Worm (Caenorhabditis elegans) whole organism, L4 larva: ENCODE results near the gene nlp-58.

Experiments
- F37D6.2 ChIP-seq: sonication (generic microtip); optimal IDR thresholded peaks from 2 replicates; lab custom pipeline; 2016; ENCODE audit warnings: mild to moderate bottlenecking, missing genetic modification characterization, missing compliant biosample characterization
- R02D3.7 ChIP-seq: fragments of 150-350 bp; sonication (generic microtip); optimal IDR thresholded peaks from 3 replicates; lab custom pipeline; 2014; ENCODE audit warnings: missing biosample characterization, missing genetic modification characterization
- ZK546.5 ChIP-seq, 2 experiments: sonication (generic microtip); optimal IDR thresholded peaks; 2 replicates each; lab custom pipeline; 2017; ENCODE audit warnings: missing biosample characterization in 2 of 2, missing genetic modification characterization in 2 of 2
- ceh-20 ChIP-seq: fragments of 200-800 bp; sonication (Bioruptor generic); IDR thresholded peaks from 2 replicates; pipeline ENCODE4 v1.3.6; 2022; ENCODE audit warnings: missing genetic modification reagents, missing genetic modification characterization, missing compliant biosample characterization
- dmd-8 ChIP-seq: fragments of 200-800 bp; sonication (Bioruptor generic); IDR thresholded peaks from 2 replicates; pipeline ENCODE4 v1.3.6; 2022; ENCODE audit warnings: missing genetic modification characterization, missing compliant biosample characterization
- dmd-9 ChIP-seq: fragments of 200-800 bp; sonication (Bioruptor generic); IDR thresholded peaks from 2 replicates; pipeline ENCODE4 v1.3.6; 2022; ENCODE audit warnings: missing genetic modification reagents, missing genetic modification characterization, missing compliant biosample characterization
- duxl-1 ChIP-seq: sonication (generic microtip); optimal IDR thresholded peaks from 2 replicates; lab custom pipeline; 2016; ENCODE audit warnings: mild to moderate bottlenecking, missing genetic modification characterization, moderate library complexity, missing compliant biosample characterization; ENCODE audit not compliant: poor library complexity
- lin-39 ChIP-seq: fragments of 150-350 bp; optimal IDR thresholded peaks from 2 replicates; lab custom pipeline; 2014; ENCODE audit warnings: missing biosample characterization, missing genetic modification reagents, missing genetic modification characterization
- mdl-1 ChIP-seq, 2 experiments: fragments of 150-350 bp in 1 of 2; sonication (generic microtip) in 1 of 2; optimal IDR thresholded peaks; 2 replicates each; lab custom pipeline; 2014 to 2017; ENCODE audit warnings: missing biosample characterization in 2 of 2, missing genetic modification characterization in 2 of 2
- mxl-2 ChIP-seq: fragments of 200-800 bp; sonication (Bioruptor generic); conservative IDR thresholded peaks from 2 replicates; pipeline ENCODE4 v1.3.6; 2022; ENCODE audit warnings: missing genetic modification reagents, missing genetic modification characterization, missing compliant biosample characterization
- nhr-11 ChIP-seq: fragments of 150-350 bp; optimal IDR thresholded peaks from 2 replicates; lab custom pipeline; 2014; ENCODE audit warnings: missing biosample characterization, missing genetic modification characterization
- nhr-6 ChIP-seq: fragments of 150-350 bp; optimal IDR thresholded peaks from 2 replicates; lab custom pipeline; 2014; ENCODE audit warnings: missing biosample characterization, missing genetic modification characterization
- zip-2 ChIP-seq: fragments of 150-350 bp; optimal IDR thresholded peaks from 2 replicates; lab custom pipeline; 2014; ENCODE audit warnings: missing biosample characterization, missing genetic modification characterization

The nlp-58 gene

DNA sequence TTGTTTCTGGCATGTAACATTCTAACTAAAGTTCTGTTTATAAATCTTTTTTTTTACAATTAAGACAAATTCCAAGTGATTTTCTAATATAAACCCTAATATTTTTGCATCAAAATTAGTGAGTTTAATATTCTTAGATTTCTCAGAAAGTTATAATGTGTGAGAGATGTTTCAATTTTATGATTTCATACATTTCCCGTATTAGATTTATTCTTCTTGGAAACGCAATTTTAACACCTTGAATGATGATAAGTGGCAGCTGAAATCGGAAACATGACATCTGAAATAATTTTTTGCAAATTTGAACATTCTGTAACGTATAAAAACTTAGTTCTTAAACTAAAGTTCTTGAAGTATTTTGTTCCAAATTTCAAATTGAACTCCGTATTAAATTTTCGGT is 47.6 kb downstream of the nlp-58 start:
- TF ChIP-seq nhr-11 (peak; percentile 17), nhr-6 (tag; lab: Kevin White, UChicago) (no peak)

DNA sequence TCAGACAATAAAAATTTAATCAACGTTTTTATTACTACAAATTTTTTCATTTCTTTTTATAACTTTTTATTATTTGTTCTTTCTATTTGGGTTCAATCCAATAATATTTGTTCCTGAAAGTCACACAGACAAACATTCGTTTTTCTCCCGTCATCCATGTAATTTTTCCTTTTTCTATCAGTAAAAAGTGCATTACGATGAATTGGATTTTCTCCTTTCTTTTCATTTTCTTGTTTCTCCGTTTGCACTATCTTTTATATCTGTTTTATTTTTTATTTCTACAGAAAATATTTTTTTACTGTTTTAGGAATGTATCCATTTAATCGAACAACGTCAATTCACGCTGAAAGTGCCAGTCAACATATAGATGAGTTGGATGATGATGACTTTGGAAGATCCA is 49.5 kb downstream of the nlp-58 start, which contains the start of gene egl-47:
egl-47 (plus strand) TSS at position 301 of the 400 bp plus-strand sequence.
- TF ChIP-seq dmd-9 (GFP tag; lab: Robert Waterston, UW) (no peak), mxl-2 (GFP tag; lab: Robert Waterston, UW) (no peak), ceh-20 (GFP tag; lab: Robert Waterston, UW) (no peak), mdl-1 (tag; optimal IDR thresholded peaks at IDR 0.05; lab: Kevin White, UChicago) (no peak), F37D6.2 (tag; lab: Kevin White, UChicago) (no peak), R02D3.7 (no peak), dmd-8 (GFP tag; lab: Robert Waterston, UW) (no peak), lin-39 (no peak), zip-2 (no peak), ZK546.5 (tag; optimal IDR thresholded peaks at IDR 0.05; lab: Kevin White, UChicago) (no peak), duxl-1 (tag; lab: Kevin White, UChicago) (no peak)
